Fruit fly (Drosophila melanogaster): Measurements from ENCODE around the gene CG12684.
A peak's percentile ranks its signal among the peaks of the same experiment; 100 is the strongest.

The CG12684 gene

dm6 chrX:4616865-4617669, 45.3 kb upstream of the CG12684 start, which contains the start of gene peb (continued):
- TF ChIP-seq lab (GFP tag; optimal IDR thresholded peaks at IDR 0.05) (peak; percentile 11), hkb (optimal IDR thresholded peaks at IDR 0.05) (no peak), hkb (GFP tag; IDR thresholded peaks at IDR 0.05) (0 out of 2 replicates have a peak, but pooled peaks have one; percentile 12), CG10321 (GFP tag; IDR thresholded peaks at IDR 0.05) (no peak; the same call in 1 of the 2 replicates), sens (GFP tag) (peak; percentile 98), gcm (GFP tag; optimal IDR thresholded peaks at IDR 0.05) (no peak), Asciz (GFP tag; optimal IDR thresholded peaks at IDR 0.05) (no peak), CG11247 (GFP tag; IDR thresholded peaks at IDR 0.05) (no peak), CG6175 (GFP tag; IDR thresholded peaks at IDR 0.05) (no peak), zf30C (GFP tag; optimal IDR thresholded peaks at IDR 0.05) (no peak), D (optimal IDR thresholded peaks at IDR 0.05) (no peak), D (GFP tag; optimal IDR thresholded peaks at IDR 0.05) (peak; percentile 67), crol (GFP tag; IDR thresholded peaks at IDR 0.05) (no peak), grn (GFP tag; optimal IDR thresholded peaks at IDR 0.05) (no peak), CG10366 (GFP tag; IDR thresholded peaks at IDR 0.05) (0 out of 2 replicates have a peak, but pooled peaks have one; percentile 15), Doc3 (GFP tag; IDR thresholded peaks at IDR 0.05; ENCODE audit: partially characterized antibody) (no peak; the same call in 2 of the 3 replicates), HHEX (GFP tag; optimal IDR thresholded peaks at IDR 0.05) (no peak), CG17328 (GFP tag; IDR thresholded peaks at IDR 0.05) (0 out of 2 replicates have a peak, but pooled peaks have one; percentile 20), unc-4 (GFP tag; IDR thresholded peaks at IDR 0.05; ENCODE audit: partially characterized antibody) (0 out of 2 replicates have a peak, but pooled peaks have one; percentile 29), CG15479 (GFP tag; optimal IDR thresholded peaks at IDR 0.05) (peak; percentile 71), CG13424 (tag; optimal IDR thresholded peaks at IDR 0.05) (peak; percentile 49), Doc2 (GFP tag; IDR thresholded peaks at IDR 0.05) (no peak), crp (GFP tag; optimal IDR thresholded peaks at IDR 0.05) (no peak), CG3065 (GFP tag; optimal IDR thresholded peaks at IDR 0.05) (no peak), CG10462 (GFP tag; optimal IDR thresholded peaks at IDR 0.05) (peak; percentile 27), CG14965 (GFP tag; optimal IDR thresholded peaks at IDR 0.05; ENCODE audit: borderline replicate concordance) (no peak), CG4854 (GFP tag; optimal IDR thresholded peaks at IDR 0.05) (no peak), CG31388 (GFP tag; optimal IDR thresholded peaks at IDR 0.05) (peak; percentile 21), CG10431 (GFP tag; optimal IDR thresholded peaks at IDR 0.05) (no peak), Dref (GFP tag; IDR thresholded peaks at IDR 0.05) (no peak), CG12071 (GFP tag; optimal IDR thresholded peaks at IDR 0.05) (no peak), Dip3 (GFP tag; optimal IDR thresholded peaks at IDR 0.05) (no peak), GATAe (GFP tag; conservative IDR thresholded peaks at IDR 0.05) (no peak), tx (GFP tag; optimal IDR thresholded peaks at IDR 0.05) (no peak), Xrp1 (GFP tag; IDR thresholded peaks at IDR 0.05) (peak; percentile 81), CG5245 (GFP tag; optimal IDR thresholded peaks at IDR 0.05) (peak; percentile 27), row (GFP tag; IDR thresholded peaks at IDR 0.05) (peak; percentile 71), Dp (GFP tag; optimal IDR thresholded peaks at IDR 0.05) (no peak), dmrt11E (tag; optimal IDR thresholded peaks at IDR 0.05) (peak; percentile 81), Sin3A (optimal IDR thresholded peaks at IDR 0.05) (no peak), oc (tag; optimal IDR thresholded peaks at IDR 0.05) (peak; percentile 38), CG7928 (GFP tag; optimal IDR thresholded peaks at IDR 0.05) (no peak), abd-A (tag; optimal IDR thresholded peaks at IDR 0.05) (no peak), cwo (GFP tag; optimal IDR thresholded peaks at IDR 0.05) (no peak), sna (GFP tag; IDR thresholded peaks at IDR 0.05; ENCODE audit: partially characterized antibody) (peak; percentile 54), fd102C (GFP tag; optimal IDR thresholded peaks at IDR 0.05) (peak; percentile 4), CG17612 (GFP tag; IDR thresholded peaks at IDR 0.05) (no peak), psq (GFP tag; optimal IDR thresholded peaks at IDR 0.05) (no peak), Dek (tag; optimal IDR thresholded peaks at IDR 0.05) (no peak)

Data from whole organism, embryonic.